Worm (Caenorhabditis elegans) whole organism, late embryonic: Measurements from ENCODE around the gene C16A11.5.

Experiments
- C38D4.7 ChIP-seq: fragments of 200-800 bp; sonication (Bioruptor generic); optimal IDR thresholded peaks from 2 replicates; lab custom pipeline; 2018; ENCODE audit warnings: mild to moderate bottlenecking, missing genetic modification characterization, moderate library complexity, missing compliant biosample characterization
- K02D7.2 ChIP-seq: sonication (generic microtip); optimal IDR thresholded peaks from 2 replicates; lab custom pipeline; 2017; ENCODE audit warnings: mild to moderate bottlenecking, missing genetic modification characterization, missing compliant biosample characterization
- K09A11.1 ChIP-seq: sonication (generic microtip); optimal IDR thresholded peaks from 2 replicates; lab custom pipeline; 2017; ENCODE audit warnings: antibody characterized with exemption, mild to moderate bottlenecking, missing genetic modification characterization, missing compliant biosample characterization; ENCODE audit not compliant: insufficient read depth
- ahr-1 ChIP-seq: sonication (generic microtip); optimal IDR thresholded peaks from 2 replicates; lab custom pipeline; 2016; ENCODE audit warnings: missing genetic modification characterization, missing compliant biosample characterization
- ama-1 ChIP-seq: fragments of 150-350 bp; optimal IDR thresholded peaks from 2 replicates; lab custom pipeline; 2014
- ceh-14 ChIP-seq: sonication (generic microtip); optimal IDR thresholded peaks from 2 replicates; lab custom pipeline; 2016; ENCODE audit warnings: missing genotype, missing genetic modification characterization, missing compliant biosample characterization
- ceh-18 ChIP-seq: sonication (generic microtip); optimal IDR thresholded peaks from 2 replicates; lab custom pipeline; 2016; ENCODE audit warnings: missing genetic modification characterization, missing compliant biosample characterization
- ceh-22 ChIP-seq: sonication (generic microtip); optimal IDR thresholded peaks from 2 replicates; lab custom pipeline; 2017; ENCODE audit warnings: missing biosample characterization, missing genetic modification characterization
- ceh-30 ChIP-seq: fragments of 150-350 bp; optimal IDR thresholded peaks from 2 replicates; lab custom pipeline; 2014; ENCODE audit warnings: missing biosample characterization, missing genetic modification characterization
- ceh-31 ChIP-seq: sonication (generic microtip); optimal IDR thresholded peaks from 2 replicates; lab custom pipeline; 2016; ENCODE audit warnings: missing genetic modification characterization, missing compliant biosample characterization
- ceh-48 ChIP-seq: sonication (generic microtip); optimal IDR thresholded peaks from 2 replicates; lab custom pipeline; 2016; ENCODE audit warnings: missing genetic modification characterization, inconsistent platforms, missing compliant biosample characterization
- dve-1 ChIP-seq: sonication (generic microtip); optimal IDR thresholded peaks from 2 replicates; lab custom pipeline; 2017; ENCODE audit warnings: antibody characterized with exemption, mild to moderate bottlenecking, missing genetic modification characterization, missing compliant biosample characterization
- fkh-10 ChIP-seq: fragments of 150-350 bp; optimal IDR thresholded peaks from 2 replicates; lab custom pipeline; 2014; ENCODE audit warnings: missing biosample characterization, missing genetic modification reagents, missing genetic modification characterization
- fkh-6 ChIP-seq: sonication (generic microtip); optimal IDR thresholded peaks from 2 replicates; lab custom pipeline; 2016; ENCODE audit warnings: missing genetic modification characterization, missing compliant biosample characterization
- gmeb-2 ChIP-seq: sonication (generic microtip); optimal IDR thresholded peaks from 2 replicates; lab custom pipeline; 2016; ENCODE audit warnings: missing genetic modification characterization, inconsistent platforms, missing compliant biosample characterization
- hlh-13 ChIP-seq: fragments of 200-800 bp; sonication (Bioruptor generic); optimal IDR thresholded peaks from 2 replicates; lab custom pipeline; 2018; ENCODE audit warnings: mild to moderate bottlenecking, missing genetic modification characterization, missing compliant biosample characterization
- hlh-30 ChIP-seq: sonication (generic microtip); optimal IDR thresholded peaks from 2 replicates; lab custom pipeline; 2017; ENCODE audit warnings: antibody characterized with exemption, missing genetic modification characterization, missing compliant biosample characterization; ENCODE audit not compliant: insufficient read depth
- hlh-6 ChIP-seq: sonication (generic microtip); optimal IDR thresholded peaks from 2 replicates; lab custom pipeline; 2016; ENCODE audit warnings: missing genotype, missing genetic modification characterization, missing compliant biosample characterization
- hlh-8 ChIP-seq: sonication (generic microtip); optimal IDR thresholded peaks from 2 replicates; lab custom pipeline; 2016; ENCODE audit warnings: missing genotype, missing genetic modification characterization, missing compliant biosample characterization
- lim-6 ChIP-seq: sonication (generic microtip); optimal IDR thresholded peaks from 2 replicates; lab custom pipeline; 2016; ENCODE audit warnings: missing genetic modification characterization, missing compliant biosample characterization
- lin-11 ChIP-seq: fragments of 200-800 bp; sonication (Bioruptor generic); optimal IDR thresholded peaks from 2 replicates; lab custom pipeline; 2018; ENCODE audit warnings: mild to moderate bottlenecking, missing genetic modification characterization, missing compliant biosample characterization
- nfya-1 ChIP-seq: sonication (generic microtip); optimal IDR thresholded peaks from 2 replicates; lab custom pipeline; 2017; ENCODE audit warnings: missing genetic modification characterization, mild to moderate bottlenecking, missing compliant biosample characterization, antibody characterized with exemption, moderate library complexity
- nhr-11 ChIP-seq: fragments of 150-350 bp; optimal IDR thresholded peaks from 2 replicates; lab custom pipeline; 2014; ENCODE audit warnings: missing biosample characterization, missing genetic modification characterization
- npax-4 ChIP-seq: sonication (generic microtip); optimal IDR thresholded peaks from 2 replicates; lab custom pipeline; 2016; ENCODE audit warnings: missing genetic modification characterization, missing compliant biosample characterization
- pqm-1 ChIP-seq: sonication (generic microtip); optimal IDR thresholded peaks from 2 replicates; lab custom pipeline; 2016; ENCODE audit warnings: missing genetic modification characterization, missing compliant biosample characterization
- pros-1 ChIP-seq: fragments of 150-350 bp; optimal IDR thresholded peaks from 2 replicates; lab custom pipeline; 2014; ENCODE audit warnings: missing biosample characterization, missing genetic modification reagents, missing genetic modification characterization
- rnt-1 ChIP-seq: sonication (generic microtip); optimal IDR thresholded peaks from 2 replicates; lab custom pipeline; 2016; ENCODE audit warnings: missing genetic modification characterization, missing compliant biosample characterization
- sdc-2 ChIP-seq: sonication (generic microtip); optimal IDR thresholded peaks from 2 replicates; lab custom pipeline; 2016; ENCODE audit warnings: missing genotype, missing genetic modification characterization, missing compliant biosample characterization
- ttx-3 ChIP-seq: sonication (generic microtip); optimal IDR thresholded peaks from 2 replicates; lab custom pipeline; 2016; ENCODE audit warnings: missing genetic modification reagents, missing genetic modification characterization, missing compliant biosample characterization
- unc-86 ChIP-seq: sonication (generic microtip); optimal IDR thresholded peaks from 2 replicates; lab custom pipeline; 2016; ENCODE audit warnings: missing genetic modification characterization, missing compliant biosample characterization

C16A11.5 gene

ce11 chrII:4238963-4239362 lies 15.9 kb downstream of the C16A11.5 start:
- TF ChIP-seq ahr-1 (no peak), nfya-1 (peak; percentile 93)

- no peak for TF ChIP-seq unc-86 (tag; lab: Kevin White, UChicago)
- no peak for TF ChIP-seq C38D4.7 (GFP tag; lab: Kevin White, UChicago)
- no peak for TF ChIP-seq ceh-18
- TF ChIP-seq nhr-11 (tag; lab: Kevin White, UChicago): no peak
- TF ChIP-seq, all 69 proteins: peak for 0
Measured at ce11 chrII:4244959-4245358, 21.9 kb downstream of the C16A11.5 start.

- no peak for TF ChIP-seq ceh-14 (tag; lab: Kevin White, UChicago)
- no peak for TF ChIP-seq unc-86 (tag; lab: Kevin White, UChicago)
- no peak for TF ChIP-seq K09A11.1 (tag; lab: Kevin White, UChicago)
- TF ChIP-seq sdc-2 (tag; lab: Kevin White, UChicago): no peak
- no peak for TF ChIP-seq ceh-30
- TF ChIP-seq dve-1 (tag; lab: Kevin White, UChicago): no peak
- no peak for TF ChIP-seq npax-4 (tag; lab: Kevin White, UChicago)
- TF ChIP-seq ceh-31 (tag; lab: Kevin White, UChicago): no peak
- TF ChIP-seq hlh-8: no peak
- no peak for TF ChIP-seq K02D7.2 (tag; lab: Kevin White, UChicago)
- TF ChIP-seq C38D4.7 (GFP tag; lab: Kevin White, UChicago): no peak
- no peak for TF ChIP-seq ceh-22 (tag; lab: Kevin White, UChicago)
Measured at ce11 chrII:4246897-4247296, 23.8 kb downstream of the C16A11.5 start, which contains the start of gene gpa-11. TSS of gene gpa-11 (plus strand) at chrII:4247197.

- TF ChIP-seq rnt-1 (tag; lab: Kevin White, UChicago): no peak
- no peak for TF ChIP-seq ttx-3 (tag; lab: Kevin White, UChicago)
- TF ChIP-seq pqm-1 (tag; lab: Kevin White, UChicago): no peak
- no peak for TF ChIP-seq lin-11 (tag; lab: Kevin White, UChicago)
- peak; percentile 56 for TF ChIP-seq ceh-48
Measured at ce11 chrII:4256541-4257001, 33.5 kb downstream of the C16A11.5 start, which contains the start of gene C16A11.7. TSS of gene C16A11.7 (minus strand) at chrII:4256951.

- TF ChIP-seq npax-4 (tag; lab: Kevin White, UChicago) (no peak), ama-1 (lab: Kevin White, UChicago) (no peak), hlh-6 (tag; lab: Kevin White, UChicago) (no peak), lim-6 (no peak), pros-1 (tag; lab: Kevin White, UChicago) (no peak), gmeb-2 (tag; lab: Kevin White, UChicago) (no peak), hlh-30 (tag; lab: Kevin White, UChicago) (no peak), fkh-6 (tag; lab: Kevin White, UChicago) (no peak), nhr-11 (tag; lab: Kevin White, UChicago) (no peak), hlh-13 (GFP tag; lab: Kevin White, UChicago) (no peak), ceh-14 (tag; lab: Kevin White, UChicago) (no peak), hlh-8 (no peak), fkh-10 (no peak)
Measured at ce11 chrII:4258683-4259082, 35.6 kb downstream of the C16A11.5 start, which contains the start of gene clec-135. TSS of gene clec-135 (minus strand) at chrII:4258783.

- no peak for TF ChIP-seq dve-1 (tag; lab: Kevin White, UChicago)
- TF ChIP-seq ceh-22 (tag; lab: Kevin White, UChicago): no peak
Measured at ce11 chrII:4267711-4268110, 44.6 kb downstream of the C16A11.5 start.
